Fruit fly (Drosophila melanogaster) whole organism, embryonic: ENCODE results near the gene CG7728.

Experiments used
- ATbp ChIP-seq: fragments of 200-800 bp; sonication (Bioruptor generic); optimal IDR thresholded peaks from 2 replicates; lab custom pipeline; 2017; ENCODE audit warnings: missing biosample characterization, mild to moderate bottlenecking, missing genetic modification characterization, missing genetic modification reagents
- Asciz ChIP-seq: fragments of 200-800 bp; sonication (Bioruptor generic); optimal IDR thresholded peaks from 2 replicates; lab custom pipeline; 2017; ENCODE audit warnings: missing biosample characterization, mild to moderate bottlenecking, missing genetic modification characterization, missing genetic modification reagents
- CG10274 ChIP-seq: fragments of 200-800 bp; sonication (Bioruptor generic); optimal IDR thresholded peaks from 3 replicates; lab custom pipeline; 2017; ENCODE audit warnings: missing biosample characterization, mild to moderate bottlenecking, missing genetic modification characterization
- CG10321 ChIP-seq: fragments of 200-800 bp; sonication (Bioruptor generic); IDR thresholded peaks from 2 replicates; pipeline ENCODE4 v1.3.6; 2022; ENCODE audit warnings: missing biosample characterization, missing genetic modification characterization
- CG10543 ChIP-seq: fragments of 200-800 bp; sonication (Bioruptor generic); optimal IDR thresholded peaks from 3 replicates; lab custom pipeline; 2017; ENCODE audit warnings: missing biosample characterization, mild to moderate bottlenecking, missing genetic modification characterization, moderate library complexity
- CG10565 ChIP-seq: fragments of 200-800 bp; sonication (Bioruptor generic); optimal IDR thresholded peaks from 3 replicates; lab custom pipeline; 2016; ENCODE audit warnings: missing biosample characterization, mild to moderate bottlenecking, missing genetic modification characterization
- CG12299 ChIP-seq: fragments of 200-800 bp; sonication (Bioruptor generic); optimal IDR thresholded peaks from 2 replicates; lab custom pipeline; 2018; ENCODE audit warnings: missing biosample characterization, mild to moderate bottlenecking, missing genetic modification characterization
- CG13287 ChIP-seq: fragments of 200-800 bp; sonication (Bioruptor generic); IDR thresholded peaks from 2 replicates; pipeline ENCODE4 v1.3.6; 2022; ENCODE audit warnings: missing biosample characterization, missing genetic modification characterization; ENCODE audit not compliant: partially characterized antibody
- CG13424 ChIP-seq: fragments of 200-800 bp; sonication (Bioruptor generic); optimal IDR thresholded peaks from 2 replicates; lab custom pipeline; 2019; ENCODE audit warnings: missing biosample characterization, mild to moderate bottlenecking, missing genetic modification characterization, moderate library complexity
- CG1602 ChIP-seq: fragments of 200-800 bp; sonication (Bioruptor generic); optimal IDR thresholded peaks from 3 replicates; lab custom pipeline; 2016; ENCODE audit warnings: missing biosample characterization, missing genetic modification characterization
- CG16779 ChIP-seq: fragments of 200-800 bp; sonication (Bioruptor generic); IDR thresholded peaks from 2 replicates; pipeline ENCODE4 v1.3.6; 2022; ENCODE audit warnings: missing biosample characterization, missing genetic modification characterization
- CG17568 ChIP-seq: fragments of 200-800 bp; sonication (Bioruptor generic); optimal IDR thresholded peaks from 2 replicates; lab custom pipeline; 2018; ENCODE audit warnings: missing biosample characterization, mild to moderate bottlenecking, missing genetic modification characterization, moderate library complexity
- CG17612 ChIP-seq: fragments of 200-800 bp; sonication (Bioruptor generic); IDR thresholded peaks from 2 replicates; pipeline ENCODE4 v1.3.6; 2022; ENCODE audit warnings: missing biosample characterization, missing genetic modification characterization
- CG30020 ChIP-seq: fragments of 200-800 bp; optimal IDR thresholded peaks from 2 replicates; lab custom pipeline; 2019; ENCODE audit warnings: missing biosample characterization, mild to moderate bottlenecking, missing genetic modification characterization, moderate library complexity
- CG30403 ChIP-seq: fragments of 200-800 bp; sonication (Bioruptor generic); optimal IDR thresholded peaks from 3 replicates; lab custom pipeline; 2016; ENCODE audit warnings: missing biosample characterization, missing genetic modification characterization
- CG33557 ChIP-seq: fragments of 200-800 bp; sonication (Bioruptor generic); optimal IDR thresholded peaks from 2 replicates; lab custom pipeline; 2019; ENCODE audit warnings: missing biosample characterization, mild to moderate bottlenecking, missing genetic modification characterization, moderate library complexity
- CG4360 ChIP-seq: fragments of 200-800 bp; sonication (Bioruptor generic); IDR thresholded peaks from 2 replicates; pipeline ENCODE4 v1.3.6; 2022; ENCODE audit warnings: missing biosample characterization, missing genetic modification characterization
- CG4820 ChIP-seq: fragments of 200-800 bp; sonication (Bioruptor generic); optimal IDR thresholded peaks from 3 replicates; lab custom pipeline; 2016; ENCODE audit warnings: missing biosample characterization, missing genetic modification characterization
- CG7786 ChIP-seq: fragments of 200-800 bp; sonication (Bioruptor generic); optimal IDR thresholded peaks from 2 replicates; lab custom pipeline; 2016; ENCODE audit warnings: missing biosample characterization, missing genetic modification characterization
- CG9797 ChIP-seq: fragments of 200-800 bp; sonication (Bioruptor generic); optimal IDR thresholded peaks from 3 replicates; lab custom pipeline; 2018; ENCODE audit warnings: missing biosample characterization, mild to moderate bottlenecking, missing genetic modification characterization
- CG9876 ChIP-seq: fragments of 200-800 bp; sonication (Bioruptor generic); optimal IDR thresholded peaks from 2 replicates; lab custom pipeline; 2016; ENCODE audit warnings: missing biosample characterization, missing genetic modification characterization
- Chrac-16 ChIP-seq: fragments of 200-800 bp; sonication (Bioruptor generic); optimal IDR thresholded peaks from 3 replicates; lab custom pipeline; 2016; ENCODE audit warnings: missing biosample characterization, missing genetic modification characterization
- Deaf1 ChIP-seq: fragments of 200-800 bp; optimal IDR thresholded peaks from 3 replicates; lab custom pipeline; 2019; ENCODE audit warnings: missing biosample characterization, mild to moderate bottlenecking, missing genetic modification characterization, moderate library complexity
- E2f2 ChIP-seq: fragments of 200-800 bp; sonication (Bioruptor generic); IDR thresholded peaks from 2 replicates; pipeline ENCODE4 v1.3.6; 2022; ENCODE audit warnings: missing biosample characterization, missing genetic modification characterization
- Fer2 ChIP-seq: fragments of 200-800 bp; sonication (Bioruptor generic); optimal IDR thresholded peaks from 2 replicates; lab custom pipeline; 2018; ENCODE audit warnings: missing biosample characterization, mild to moderate bottlenecking, missing genetic modification characterization, moderate library complexity
- Fer3 ChIP-seq: fragments of 200-800 bp; sonication (Bioruptor generic); optimal IDR thresholded peaks from 2 replicates; lab custom pipeline; 2018; ENCODE audit warnings: missing biosample characterization, mild to moderate bottlenecking, missing genetic modification characterization, moderate library complexity
- Hmr ChIP-seq: fragments of 200-800 bp; sonication (Bioruptor generic); optimal IDR thresholded peaks from 3 replicates; lab custom pipeline; 2017; ENCODE audit warnings: mild to moderate bottlenecking, missing biosample characterization, missing genetic modification reagents, missing genetic modification characterization
- Hr3 ChIP-seq: fragments of 200-800 bp; sonication (Bioruptor generic); optimal IDR thresholded peaks from 3 replicates; lab custom pipeline; 2016; ENCODE audit warnings: missing biosample characterization, missing genetic modification characterization
- Kr ChIP-seq: fragments of 200-800 bp; sonication (Bioruptor generic); optimal IDR thresholded peaks from 2 replicates; lab custom pipeline; 2017; ENCODE audit warnings: missing biosample characterization, mild to moderate bottlenecking, missing genetic modification characterization
- Lhr ChIP-seq: fragments of 200-800 bp; sonication (Bioruptor generic); optimal IDR thresholded peaks from 3 replicates; lab custom pipeline; 2017; ENCODE audit warnings: mild to moderate bottlenecking, missing biosample characterization, missing genetic modification reagents, missing genetic modification characterization
- Lpt ChIP-seq: fragments of >200 bp; optimal IDR thresholded peaks from 2 replicates; lab custom pipeline; 2018; ENCODE audit warnings: missing biosample characterization, missing genetic modification characterization
- Med ChIP-seq: fragments of 200-800 bp; sonication (Bioruptor generic); peaks from one replicate; lab custom pipeline; 2016; ENCODE audit warnings: missing biosample characterization, missing genetic modification characterization, mild to moderate bottlenecking, inconsistent platforms, moderate library complexity
- Myb ChIP-seq: fragments of 200-800 bp; sonication (Bioruptor generic); optimal IDR thresholded peaks from 2 replicates; lab custom pipeline; 2016; ENCODE audit warnings: missing biosample characterization, missing genetic modification characterization
- Ravus ChIP-seq: fragments of 200-800 bp; sonication (Bioruptor generic); IDR thresholded peaks from 2 replicates; pipeline ENCODE4 v1.3.6; 2022; ENCODE audit warnings: missing biosample characterization, missing genetic modification characterization
- Sox100B ChIP-seq: fragments of 200-800 bp; sonication (Bioruptor generic); optimal IDR thresholded peaks from 3 replicates; lab custom pipeline; 2018; ENCODE audit warnings: missing biosample characterization, mild to moderate bottlenecking, missing genetic modification characterization
- Taf1 ChIP-seq: fragments of 200-800 bp; sonication (Bioruptor generic); IDR thresholded peaks from 2 replicates; pipeline ENCODE4 v1.3.6; 2022; ENCODE audit warnings: missing biosample characterization, missing genetic modification characterization
- az2 ChIP-seq: fragments of 200-800 bp; sonication (Bioruptor generic); optimal IDR thresholded peaks from 3 replicates; lab custom pipeline; 2016; ENCODE audit warnings: missing biosample characterization, missing genetic modification characterization
- bab2 ChIP-seq: fragments of 200-800 bp; sonication (Bioruptor generic); optimal IDR thresholded peaks from 2 replicates; lab custom pipeline; 2016; ENCODE audit warnings: missing biosample characterization, missing genetic modification characterization
- dmrt11E ChIP-seq: fragments of 200-800 bp; sonication (Bioruptor generic); optimal IDR thresholded peaks from 3 replicates; lab custom pipeline; 2018; ENCODE audit warnings: missing biosample characterization, mild to moderate bottlenecking, missing genetic modification characterization, moderate library complexity
- en ChIP-seq: fragments of 200-800 bp; sonication (Bioruptor generic); optimal IDR thresholded peaks from 2 replicates; lab custom pipeline; 2016; ENCODE audit warnings: missing biosample characterization, missing genetic modification characterization
- esg ChIP-seq: fragments of 200-800 bp; sonication (Bioruptor generic); conservative IDR thresholded peaks from 2 replicates; pipeline ENCODE4 v1.3.6; 2022; ENCODE audit warnings: missing biosample characterization, missing genetic modification characterization
- ewg ChIP-seq: fragments of 200-800 bp; sonication (Bioruptor generic); optimal IDR thresholded peaks from 3 replicates; lab custom pipeline; 2017; ENCODE audit warnings: mild to moderate bottlenecking, missing biosample characterization, missing genetic modification reagents, missing genetic modification characterization
- gfzf ChIP-seq: fragments of 200-800 bp; sonication (Bioruptor generic); optimal IDR thresholded peaks from 2 replicates; lab custom pipeline; 2016; ENCODE audit warnings: missing biosample characterization, mild to moderate bottlenecking, missing genetic modification characterization, moderate library complexity
- gsb ChIP-seq: fragments of 200-800 bp; sonication (Bioruptor generic); IDR thresholded peaks from 2 replicates; pipeline ENCODE4 v1.3.6; 2022; ENCODE audit warnings: missing biosample characterization, missing genetic modification characterization
- inv ChIP-seq: fragments of 200-800 bp; sonication (Bioruptor generic); IDR thresholded peaks from 2 replicates; pipeline ENCODE4 v1.3.6; 2022; ENCODE audit warnings: missing biosample characterization, missing genetic modification characterization; ENCODE audit not compliant: partially characterized antibody
- nau ChIP-seq: fragments of 200-800 bp; sonication (Bioruptor generic); optimal IDR thresholded peaks from 3 replicates; lab custom pipeline; 2017; ENCODE audit warnings: missing biosample characterization, mild to moderate bottlenecking, missing genetic modification characterization, missing genetic modification reagents
- schlank ChIP-seq: fragments of 200-800 bp; sonication (Bioruptor generic); optimal IDR thresholded peaks from 2 replicates; lab custom pipeline; 2018; ENCODE audit warnings: missing biosample characterization, mild to moderate bottlenecking, missing genetic modification characterization
- sim ChIP-seq: fragments of 200-800 bp; sonication (Bioruptor generic); IDR thresholded peaks from 2 replicates; pipeline ENCODE4 v1.3.6; 2022; ENCODE audit warnings: missing biosample characterization, missing genetic modification characterization
- sqz ChIP-seq: fragments of 200-800 bp; sonication (Bioruptor generic); optimal IDR thresholded peaks from 3 replicates; lab custom pipeline; 2018; ENCODE audit warnings: missing biosample characterization, mild to moderate bottlenecking, missing genetic modification characterization

CG7728 gene

DNA sequence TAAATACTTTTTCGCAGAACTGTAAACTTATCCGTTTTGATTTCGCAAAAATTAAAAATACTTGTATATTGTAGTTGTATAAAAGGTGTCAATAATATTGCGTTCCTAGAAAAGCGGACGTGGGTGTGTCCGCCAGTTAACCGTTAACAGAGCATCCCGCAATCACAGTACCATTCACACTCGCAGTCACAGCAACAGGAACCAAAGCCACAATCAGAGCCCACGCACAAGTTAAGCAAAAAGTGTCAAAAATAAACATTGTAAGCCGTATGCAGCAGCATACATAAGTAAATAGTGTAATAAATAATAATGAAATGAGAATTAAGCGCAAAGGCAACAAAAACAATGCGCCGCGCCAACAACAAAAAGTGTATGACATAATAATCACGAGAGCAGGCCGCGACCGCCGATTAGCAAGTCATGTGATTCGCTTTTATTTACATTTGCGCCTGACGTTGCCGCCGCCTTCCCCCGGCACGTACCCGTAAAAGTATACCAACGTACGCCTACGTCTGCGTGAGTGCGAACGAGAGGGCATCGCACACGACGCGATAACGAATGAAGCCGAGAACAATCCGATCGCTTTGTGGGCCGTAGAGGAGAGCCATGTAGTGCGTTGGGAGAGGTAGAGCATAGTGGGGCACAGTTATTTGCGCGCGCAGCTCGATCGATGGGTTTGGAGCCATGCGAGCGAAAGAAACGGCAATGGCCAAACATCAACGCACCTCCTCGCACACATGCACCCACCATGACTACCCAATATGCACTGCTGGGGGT, 6.4 kb upstream of the CG7728 start (continued):
- TF ChIP-seq dmrt11E (tag; lab: Kevin White, UChicago) (no peak), Med (GFP tag; lab: Kevin White, UChicago) (peak; percentile 87), Ravus (no peak; the same call in 1 of the 2 replicates), CG13287 (peak; percentile 64), nau (GFP tag; lab: Kevin White, UChicago) (peak; percentile 14), Deaf1 (tag; lab: Kevin White, UChicago) (peak; percentile 100), CG4820 (GFP tag; lab: Kevin White, UChicago) (peak; percentile 12), CG33557 (GFP tag; lab: Kevin White, UChicago) (peak; percentile 11), CG10321 (peak; percentile 85), CG10274 (GFP tag; lab: Kevin White, UChicago) (no peak), Asciz (GFP tag; lab: Kevin White, UChicago) (peak; percentile 32), CG4360 (GFP tag; lab: Robert Waterston, UW) (peak; percentile 68), az2 (GFP tag; lab: Kevin White, UChicago) (no peak), sqz (GFP tag; lab: Kevin White, UChicago) (no peak), CG17568 (peak; percentile 52), Lhr (no peak), CG17612 (GFP tag; lab: Robert Waterston, UW) (no peak), en (GFP tag; lab: Kevin White, UChicago) (no peak), CG30403 (GFP tag; lab: Kevin White, UChicago) (peak; percentile 48), gfzf (no peak), gsb (GFP tag; lab: Robert Waterston, UW) (0 out of 2 replicates have a peak, but pooled peaks have one; percentile 33), CG30020 (tag; lab: Kevin White, UChicago) (no peak), CG7786 (no peak), CG9876 (GFP tag; lab: Kevin White, UChicago) (no peak), Sox100B (GFP tag; lab: Kevin White, UChicago) (peak; percentile 41), Fer2 (no peak), CG12299 (tag; lab: Kevin White, UChicago) (peak; percentile 35), sim (GFP tag; lab: Robert Waterston, UW) (no peak), Lpt (GFP tag; lab: Kevin White, UChicago) (no peak), CG9797 (GFP tag; lab: Kevin White, UChicago) (peak; percentile 14), Fer3 (tag; lab: Kevin White, UChicago) (peak; percentile 32), CG10565 (GFP tag; lab: Kevin White, UChicago) (no peak), Hr3 (no peak), CG10543 (peak; percentile 99), esg (GFP tag; lab: Robert Waterston, UW) (no peak; the same call in 1 of the 2 replicates), Kr (GFP tag; lab: Kevin White, UChicago) (no peak), CG16779 (0 out of 2 replicates have a peak, but pooled peaks have one; percentile 20), Hmr (GFP tag; lab: Kevin White, UChicago) (peak; percentile 50), Taf1 (peak; percentile 5; the same call in 1 of the 2 replicates), ewg (GFP tag; lab: Kevin White, UChicago) (no peak), bab2 (GFP tag; lab: Kevin White, UChicago) (peak; percentile 23), schlank (tag; lab: Kevin White, UChicago) (no peak), ATbp (GFP tag; lab: Kevin White, UChicago) (peak; percentile 58), CG13424 (tag; lab: Kevin White, UChicago) (peak; percentile 37), Myb (GFP tag; lab: Kevin White, UChicago) (peak; percentile 2), inv (0 out of 2 replicates have a peak, but pooled peaks have one; percentile 29), Chrac-16 (no peak), CG1602 (GFP tag; lab: Kevin White, UChicago) (peak; percentile 18), E2f2 (GFP tag; lab: Robert Waterston, UW) (no peak; the same call in 1 of the 2 replicates)
